Fruit fly (Drosophila melanogaster) whole organism, embryonic: ENCODE results near the gene CG14024.

ENCODE experiments used
- Antp ChIP-seq: fragments of 200-800 bp; sonication (Bioruptor generic); optimal IDR thresholded peaks from 3 replicates; lab custom pipeline; 2016; ENCODE audit warnings: missing biosample characterization, missing genetic modification characterization
- CG10209 ChIP-seq: fragments of 200-800 bp; sonication (Bioruptor generic); optimal IDR thresholded peaks from 3 replicates; lab custom pipeline; 2017; ENCODE audit warnings: missing biosample characterization, mild to moderate bottlenecking, missing genetic modification characterization, missing genetic modification reagents
- CG10654 ChIP-seq: fragments of 200-800 bp; sonication (Bioruptor generic); optimal IDR thresholded peaks from 2 replicates; lab custom pipeline; 2016; ENCODE audit warnings: missing biosample characterization, missing genetic modification characterization
- CG11093 ChIP-seq: fragments of 200-800 bp; sonication (Bioruptor generic); IDR thresholded peaks from 3 replicates; pipeline ENCODE4 v1.3.6; 2022; ENCODE audit warnings: missing biosample characterization, missing genetic modification characterization
- CG12744 ChIP-seq: fragments of 200-800 bp; sonication (Bioruptor generic); optimal IDR thresholded peaks from 2 replicates; lab custom pipeline; 2016; ENCODE audit warnings: missing biosample characterization, missing genetic modification characterization
- CG14860 ChIP-seq: fragments of 200-800 bp; sonication (Bioruptor generic); IDR thresholded peaks from 3 replicates; pipeline ENCODE4 v1.3.6; 2022; ENCODE audit warnings: missing biosample characterization, missing genetic modification characterization; ENCODE audit not compliant: partially characterized antibody
- CG15479 ChIP-seq: fragments of 200-800 bp; sonication (Bioruptor generic); optimal IDR thresholded peaks from 3 replicates; lab custom pipeline; 2019; ENCODE audit warnings: missing biosample characterization, mild to moderate bottlenecking, missing genetic modification characterization, moderate library complexity
- CG15601 ChIP-seq: fragments of 200-800 bp; sonication (Bioruptor generic); optimal IDR thresholded peaks from 3 replicates; lab custom pipeline; 2019; ENCODE audit warnings: missing biosample characterization, mild to moderate bottlenecking, missing genetic modification characterization, moderate library complexity
- CG1602 ChIP-seq: fragments of 200-800 bp; sonication (Bioruptor generic); optimal IDR thresholded peaks from 3 replicates; lab custom pipeline; 2016; ENCODE audit warnings: missing biosample characterization, missing genetic modification characterization
- CG16863 ChIP-seq: fragments of 200-800 bp; sonication (Bioruptor generic); optimal IDR thresholded peaks from 3 replicates; lab custom pipeline; 2016; ENCODE audit warnings: missing biosample characterization, missing genetic modification characterization
- CG17568 ChIP-seq: fragments of 200-800 bp; sonication (Bioruptor generic); optimal IDR thresholded peaks from 2 replicates; lab custom pipeline; 2018; ENCODE audit warnings: missing biosample characterization, mild to moderate bottlenecking, missing genetic modification characterization, moderate library complexity
- CG18476 ChIP-seq: fragments of 200-800 bp; sonication (Bioruptor generic); optimal IDR thresholded peaks from 2 replicates; lab custom pipeline; 2016; ENCODE audit warnings: missing biosample characterization, mild to moderate bottlenecking, missing genetic modification characterization
- CG31441 ChIP-seq: fragments of 200-800 bp; sonication (Bioruptor generic); IDR thresholded peaks from 2 replicates; pipeline ENCODE4 v1.3.6; 2022; ENCODE audit warnings: missing biosample characterization, missing genetic modification characterization
- CG3281 ChIP-seq: fragments of 200-800 bp; sonication (Bioruptor generic); optimal IDR thresholded peaks from 3 replicates; lab custom pipeline; 2017; ENCODE audit warnings: missing biosample characterization, mild to moderate bottlenecking, missing genetic modification characterization
- CG33213 ChIP-seq: fragments of 200-800 bp; sonication (Bioruptor generic); optimal IDR thresholded peaks from 3 replicates; lab custom pipeline; 2016; ENCODE audit warnings: missing biosample characterization, missing genetic modification characterization
- CG34376 ChIP-seq: fragments of 200-800 bp; sonication (Bioruptor generic); optimal IDR thresholded peaks from 2 replicates; lab custom pipeline; 2018; ENCODE audit warnings: missing biosample characterization, mild to moderate bottlenecking, missing genetic modification characterization
- CG3726 ChIP-seq: fragments of 200-800 bp; sonication (Bioruptor generic); IDR thresholded peaks from 3 replicates; pipeline ENCODE4, ENCODE4 v1.3.6; 2022; ENCODE audit warnings: missing biosample characterization, missing genetic modification characterization
- CG4730 ChIP-seq: fragments of 200-800 bp; sonication (Bioruptor generic); IDR thresholded peaks from 2 replicates; pipeline ENCODE4 v1.3.6; 2022; ENCODE audit warnings: missing biosample characterization, missing genetic modification characterization
- CG4854 ChIP-seq: fragments of 200-800 bp; sonication (Bioruptor generic); optimal IDR thresholded peaks from 2 replicates; lab custom pipeline; 2016; ENCODE audit warnings: missing biosample characterization, missing genetic modification characterization, inconsistent platforms
- CG5953 ChIP-seq: fragments of 200-800 bp; sonication (Bioruptor generic); IDR thresholded peaks from 2 replicates; pipeline ENCODE4 v1.3.6; 2022; ENCODE audit warnings: missing biosample characterization, missing genetic modification characterization
- CG6791 ChIP-seq: fragments of 200-800 bp; sonication (Bioruptor generic); IDR thresholded peaks from 3 replicates; pipeline ENCODE4 v1.3.6; 2022; ENCODE audit warnings: missing biosample characterization, missing genetic modification characterization; ENCODE audit not compliant: partially characterized antibody
- CG8359 ChIP-seq: fragments of 200-800 bp; sonication (Bioruptor generic); optimal IDR thresholded peaks from 2 replicates; lab custom pipeline; 2017; ENCODE audit warnings: missing biosample characterization, mild to moderate bottlenecking, missing genetic modification characterization, borderline replicate concordance
- CG8388 ChIP-seq: fragments of 200-800 bp; sonication (Bioruptor generic); optimal IDR thresholded peaks from 2 replicates; lab custom pipeline; 2019; ENCODE audit warnings: missing biosample characterization, mild to moderate bottlenecking, missing genetic modification characterization, moderate library complexity
- CG9609 ChIP-seq: fragments of 200-800 bp; sonication (Bioruptor generic); optimal IDR thresholded peaks from 3 replicates; lab custom pipeline; 2016; ENCODE audit warnings: missing biosample characterization, missing genetic modification characterization
- CrebB ChIP-seq: fragments of 200-800 bp; sonication (Bioruptor generic); optimal IDR thresholded peaks from 3 replicates; lab custom pipeline; 2018; ENCODE audit warnings: missing biosample characterization, mild to moderate bottlenecking, missing genetic modification characterization
- D19A ChIP-seq: fragments of 200-800 bp; optimal IDR thresholded peaks from 3 replicates; lab custom pipeline; 2019; ENCODE audit warnings: missing biosample characterization, mild to moderate bottlenecking, missing genetic modification characterization, moderate library complexity
- E2f2 ChIP-seq: fragments of 200-800 bp; sonication (Bioruptor generic); IDR thresholded peaks from 2 replicates; pipeline ENCODE4 v1.3.6; 2022; ENCODE audit warnings: missing biosample characterization, missing genetic modification characterization
- Elba2 ChIP-seq: fragments of 200-800 bp; sonication (Bioruptor generic); optimal IDR thresholded peaks from 3 replicates; lab custom pipeline; 2016; ENCODE audit warnings: missing biosample characterization, missing genetic modification characterization
- Gug ChIP-seq: fragments of 200-800 bp; sonication (Bioruptor generic); IDR thresholded peaks from 4 replicates; pipeline ENCODE4 v1.3.6; 2022; ENCODE audit warnings: missing biosample characterization, missing genetic modification characterization
- HmgD ChIP-seq: fragments of 200-800 bp; sonication (Bioruptor generic); optimal IDR thresholded peaks from 3 replicates; lab custom pipeline; 2016; ENCODE audit warnings: missing biosample characterization, missing genetic modification characterization
- Hr39 ChIP-seq: fragments of >200 bp; optimal IDR thresholded peaks from 2 replicates; lab custom pipeline; 2017
- Lhr ChIP-seq: fragments of 200-800 bp; sonication (Bioruptor generic); optimal IDR thresholded peaks from 3 replicates; lab custom pipeline; 2017; ENCODE audit warnings: mild to moderate bottlenecking, missing biosample characterization, missing genetic modification reagents, missing genetic modification characterization
- MBD-R2 ChIP-seq: fragments of 200-800 bp; sonication (Bioruptor generic); IDR thresholded peaks from 2 replicates; pipeline ENCODE4 v1.3.6; 2022; ENCODE audit warnings: missing biosample characterization, missing genetic modification characterization
- Ptx1 ChIP-seq: fragments of 200-800 bp; sonication (Bioruptor generic); IDR thresholded peaks from 2 replicates; pipeline ENCODE4 v1.3.6; 2022; ENCODE audit warnings: missing biosample characterization, missing genetic modification characterization
- Sox100B ChIP-seq: fragments of 200-800 bp; sonication (Bioruptor generic); optimal IDR thresholded peaks from 3 replicates; lab custom pipeline; 2018; ENCODE audit warnings: missing biosample characterization, mild to moderate bottlenecking, missing genetic modification characterization
- Ssrp ChIP-seq: fragments of 200-800 bp; sonication (Bioruptor generic); optimal IDR thresholded peaks from 2 replicates; lab custom pipeline; 2018; ENCODE audit warnings: missing biosample characterization, mild to moderate bottlenecking, missing genetic modification characterization, moderate library complexity
- az2 ChIP-seq: fragments of 200-800 bp; sonication (Bioruptor generic); optimal IDR thresholded peaks from 3 replicates; lab custom pipeline; 2016; ENCODE audit warnings: missing biosample characterization, missing genetic modification characterization
- ems ChIP-seq: fragments of 200-800 bp; sonication (Bioruptor generic); optimal IDR thresholded peaks from 3 replicates; lab custom pipeline; 2016; ENCODE audit warnings: missing biosample characterization, missing genetic modification characterization
- gce ChIP-seq: fragments of 200-800 bp; sonication (Bioruptor generic); IDR thresholded peaks from 3 replicates; pipeline ENCODE4 v1.3.6; 2022; ENCODE audit warnings: missing biosample characterization, missing genetic modification characterization
- hkb ChIP-seq, 2 experiments: fragments of 200-800 bp in 1 of 2; fragments of >200 bp in 1 of 2; sonication (Bioruptor generic) in 1 of 2; IDR thresholded peaks in 1 of 2; optimal IDR thresholded peaks in 1 of 2; 2 replicates each; pipeline versions ENCODE4 v1.3.6 to Lab custom; 2017 to 2022; ENCODE audit warnings: missing biosample characterization in 1 of 2, missing genetic modification characterization in 1 of 2
- lab ChIP-seq: fragments of 200-800 bp; sonication (Bioruptor generic); optimal IDR thresholded peaks from 3 replicates; lab custom pipeline; 2017; ENCODE audit warnings: missing biosample characterization, missing genetic modification characterization, mild to moderate bottlenecking, moderate library complexity, missing genetic modification reagents
- luna ChIP-seq: fragments of 200-800 bp; sonication (Bioruptor generic); optimal IDR thresholded peaks from 2 replicates; lab custom pipeline; 2016; ENCODE audit warnings: missing biosample characterization, missing genetic modification characterization
- pnt ChIP-seq: fragments of 200-800 bp; sonication (Bioruptor generic); optimal IDR thresholded peaks from 3 replicates; lab custom pipeline; 2016; ENCODE audit warnings: missing biosample characterization, missing genetic modification characterization
- pum ChIP-seq: fragments of 200-800 bp; sonication (Bioruptor generic); optimal IDR thresholded peaks from 2 replicates; lab custom pipeline; 2016; ENCODE audit warnings: missing biosample characterization, missing genetic modification characterization
- seq ChIP-seq: fragments of 200-800 bp; sonication (Bioruptor generic); IDR thresholded peaks from 2 replicates; pipeline ENCODE4 v1.3.6; 2022; ENCODE audit warnings: missing biosample characterization, missing genetic modification characterization
- sim ChIP-seq: fragments of 200-800 bp; sonication (Bioruptor generic); IDR thresholded peaks from 2 replicates; pipeline ENCODE4 v1.3.6; 2022; ENCODE audit warnings: missing biosample characterization, missing genetic modification characterization
- tio ChIP-seq: fragments of 200-800 bp; sonication (Bioruptor generic); optimal IDR thresholded peaks from 2 replicates; lab custom pipeline; 2017; ENCODE audit warnings: missing biosample characterization, missing genetic modification characterization, inconsistent platforms
- unpg ChIP-seq: fragments of 200-800 bp; sonication (Bioruptor generic); optimal IDR thresholded peaks from 3 replicates; lab custom pipeline; 2018; ENCODE audit warnings: missing biosample characterization, mild to moderate bottlenecking, missing genetic modification characterization, moderate library complexity
- wek ChIP-seq: fragments of 200-800 bp; sonication (Bioruptor generic); optimal IDR thresholded peaks from 3 replicates; lab custom pipeline; 2018; ENCODE audit warnings: missing biosample characterization, mild to moderate bottlenecking, missing genetic modification characterization, moderate library complexity

Gene CG14024

dm6 chr2L:5324958-5325850 lies 10.5 kb upstream of the CG14024 start (continued):
- TF ChIP-seq Hr39 (lab: Kevin White, UChicago) (no peak), CG5953 (GFP tag; lab: Robert Waterston, UW) (peak; percentile 45; the same call in 1 of the 2 replicates), gce (GFP tag; lab: Robert Waterston, UW) (no peak), tio (GFP tag; lab: Kevin White, UChicago) (no peak), E2f2 (GFP tag; lab: Robert Waterston, UW) (peak; percentile 19; the same call in 1 of the 2 replicates), D19A (no peak), Lhr (GFP tag; lab: Kevin White, UChicago) (no peak), seq (GFP tag; lab: Robert Waterston, UW) (peak; percentile 75), CG8388 (GFP tag; lab: Kevin White, UChicago) (peak; percentile 20), CG15479 (no peak), CG14860 (GFP tag; lab: Robert Waterston, UW) (peak; percentile 73), pnt (no peak), Gug (peak; percentile 71; the same call in 3 of the 4 replicates), MBD-R2 (GFP tag; lab: Robert Waterston, UW) (peak; percentile 49), az2 (GFP tag; lab: Kevin White, UChicago) (no peak), CG10654 (no peak), CG10209 (GFP tag; lab: Kevin White, UChicago) (peak; percentile 35), CG33213 (GFP tag; lab: Kevin White, UChicago) (no peak), wek (GFP tag; lab: Kevin White, UChicago) (no peak), Elba2 (GFP tag; lab: Kevin White, UChicago) (no peak), CG8359 (GFP tag; lab: Kevin White, UChicago) (no peak), CG3281 (GFP tag; lab: Kevin White, UChicago) (no peak), CG15601 (tag; lab: Kevin White, UChicago) (no peak), pum (GFP tag; lab: Kevin White, UChicago) (no peak), HmgD (GFP tag; lab: Kevin White, UChicago) (no peak), luna (GFP tag; lab: Kevin White, UChicago) (no peak), CG6791 (GFP tag; lab: Robert Waterston, UW) (peak; percentile 78), CG9609 (GFP tag; lab: Kevin White, UChicago) (no peak), CrebB (tag; lab: Kevin White, UChicago) (no peak), ems (peak; percentile 10), Ptx1 (GFP tag; lab: Robert Waterston, UW) (peak; percentile 76), Sox100B (GFP tag; lab: Kevin White, UChicago) (no peak), CG12744 (GFP tag; lab: Kevin White, UChicago) (no peak), sim (GFP tag; lab: Robert Waterston, UW) (no peak), CG34376 (GFP tag; lab: Kevin White, UChicago) (no peak), CG3726 (GFP tag; lab: Robert Waterston, UW) (peak; percentile 53; the same call in 1 of the 3 replicates), CG11093 (GFP tag; lab: Robert Waterston, UW) (no peak), hkb (optimal IDR thresholded peaks at IDR 0.05; lab: Kevin White, UChicago) (no peak), hkb (GFP tag; IDR thresholded peaks at IDR 0.05; lab: Robert Waterston, UW) (peak; percentile 70), Antp (GFP tag; lab: Kevin White, UChicago) (peak; percentile 41), CG4854 (GFP tag; lab: Kevin White, UChicago) (no peak), CG4730 (GFP tag; lab: Robert Waterston, UW) (peak; percentile 42), CG18476 (GFP tag; lab: Kevin White, UChicago) (no peak), unpg (GFP tag; lab: Kevin White, UChicago) (no peak), CG1602 (GFP tag; lab: Kevin White, UChicago) (peak; percentile 1), lab (GFP tag; lab: Kevin White, UChicago) (no peak), CG16863 (GFP tag; lab: Kevin White, UChicago) (peak; percentile 3), Ssrp (tag; lab: Kevin White, UChicago) (no peak), CG31441 (GFP tag; lab: Robert Waterston, UW) (no peak), CG17568 (GFP tag; lab: Kevin White, UChicago) (no peak)
